Fruit fly (Drosophila melanogaster): ENCODE measurements around the gene Hus1-like.

dm6 chr3R:4809944-4810653 is 1.8 kb downstream of the Hus1-like start:
- no peak for TF ChIP-seq CG10348 (GFP tag; IDR thresholded peaks at IDR 0.05)
- peak; percentile 80 for TF ChIP-seq CG4496 (GFP tag; IDR thresholded peaks at IDR 0.05)
- no peak for TF ChIP-seq CG34367 (tag; optimal IDR thresholded peaks at IDR 0.05)
- no peak for TF ChIP-seq CG14655 (GFP tag; optimal IDR thresholded peaks at IDR 0.05)
- TF ChIP-seq CG15710 (tag; optimal IDR thresholded peaks at IDR 0.05): peak; percentile 29
- no peak for TF ChIP-seq CG8159 (tag; optimal IDR thresholded peaks at IDR 0.05)
- TF ChIP-seq gl (tag; optimal IDR thresholded peaks at IDR 0.05): peak; percentile 70
- TF ChIP-seq CG13204 (GFP tag; optimal IDR thresholded peaks at IDR 0.05): peak; percentile 76
- no peak for TF ChIP-seq CG12605 (GFP tag; IDR thresholded peaks at IDR 0.05)
- TF ChIP-seq Snoo (tag; optimal IDR thresholded peaks at IDR 0.05): no peak

Measured in whole organism, pupa.